Fruit fly (Drosophila melanogaster): Measurements from ENCODE around the gene Arpc3B.

The Arpc3B gene

DNA sequence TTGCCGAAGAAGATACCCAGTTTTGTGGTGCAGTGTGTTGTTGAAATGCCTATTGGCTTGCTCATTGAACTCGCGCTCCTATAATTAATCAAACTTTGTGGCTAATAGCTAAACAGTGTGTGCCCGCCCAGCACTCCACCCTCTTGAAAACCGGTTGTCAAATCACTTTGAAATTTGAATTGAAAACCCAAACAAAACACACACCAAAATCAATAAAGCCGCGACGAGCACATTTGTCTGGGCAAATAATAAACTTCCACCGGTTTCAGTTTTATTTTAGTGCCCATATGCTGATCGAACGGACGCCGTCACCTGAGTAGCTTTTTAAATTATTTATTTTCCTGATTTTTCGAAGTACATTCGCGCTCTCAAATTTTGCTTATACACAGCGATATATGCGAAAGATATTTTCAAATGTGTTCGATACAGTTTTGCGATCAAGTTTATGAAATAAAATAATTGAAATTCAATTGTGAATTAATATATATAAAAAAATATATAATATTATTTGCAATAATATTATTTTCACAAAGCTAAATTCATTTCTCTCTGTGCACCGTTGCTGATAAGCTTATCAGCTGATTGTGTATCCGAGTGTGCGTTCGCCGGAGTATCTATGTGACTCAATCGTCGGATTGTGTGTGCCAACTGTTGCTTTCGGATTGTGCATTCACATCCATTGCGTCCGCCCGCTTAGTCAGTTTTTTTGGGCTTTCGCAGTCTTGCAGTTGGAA is 24.2 kb upstream of the Arpc3B start (continued):
- TF ChIP-seq CG13424 (tag; optimal IDR thresholded peaks at IDR 0.05), result peak; percentile 82
- TF ChIP-seq onecut (GFP tag; IDR thresholded peaks at IDR 0.05), result peak; percentile 35
- peak; percentile 75 for TF ChIP-seq gcm (GFP tag; optimal IDR thresholded peaks at IDR 0.05)
- no peak; the same call in 1 of the 2 replicates for TF ChIP-seq CG10321 (GFP tag; IDR thresholded peaks at IDR 0.05)
- TF ChIP-seq CG9932 (GFP tag; IDR thresholded peaks at IDR 0.05), result no peak; the same call in none of the 2 replicates
- peak; percentile 60 for TF ChIP-seq CG9817 (tag; optimal IDR thresholded peaks at IDR 0.05)
- peak; percentile 93 for TF ChIP-seq gem (tag; optimal IDR thresholded peaks at IDR 0.05)
- TF ChIP-seq chif (GFP tag; optimal IDR thresholded peaks at IDR 0.05), result no peak
- TF ChIP-seq Atf6 (GFP tag; IDR thresholded peaks at IDR 0.05), result peak; percentile 70; the same call in 1 of the 2 replicates
- TF ChIP-seq usp (GFP tag; optimal IDR thresholded peaks at IDR 0.05), result no peak

DNA sequence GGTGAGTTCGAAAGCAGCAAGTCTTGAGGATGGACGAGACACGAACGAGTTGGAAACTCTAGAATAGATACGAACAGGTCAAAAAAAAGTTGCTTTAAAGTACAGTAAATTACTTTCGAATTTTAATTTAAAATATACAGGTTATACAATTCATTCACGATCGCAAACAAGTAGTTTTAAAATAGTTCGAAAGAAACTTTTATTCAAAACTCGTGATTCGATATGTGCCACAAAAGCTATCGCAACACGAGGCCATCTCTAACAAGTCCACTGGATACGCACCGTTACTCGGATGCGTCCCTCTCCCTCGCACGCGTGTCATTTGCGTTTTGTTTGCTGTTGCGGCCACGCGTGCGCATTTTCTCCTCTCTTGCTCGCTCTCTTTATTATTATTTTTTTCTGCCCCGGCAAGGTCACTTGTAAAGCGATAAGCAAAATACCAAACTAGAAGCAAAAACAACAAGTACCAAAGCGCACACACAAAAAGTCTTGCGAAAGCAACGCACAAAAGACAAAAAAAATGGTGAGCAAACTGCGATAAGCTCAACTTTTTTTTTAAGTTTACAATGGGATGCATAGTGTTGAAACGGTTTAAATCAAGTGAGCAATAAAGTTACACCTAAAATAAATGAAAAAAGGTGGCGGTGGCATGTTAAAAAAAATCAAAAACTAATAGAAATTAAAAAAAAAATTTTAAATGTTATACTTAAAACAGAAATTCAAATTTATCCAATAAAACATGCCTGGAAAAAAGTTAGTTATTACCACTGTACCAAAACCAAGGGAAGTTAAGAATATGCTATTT is 19.6 kb upstream of the Arpc3B start:
- TF ChIP-seq Mad (GFP tag; optimal IDR thresholded peaks at IDR 0.05), result peak; percentile 36
- TF ChIP-seq Fer1 (GFP tag; optimal IDR thresholded peaks at IDR 0.05), result peak; percentile 85
- peak; percentile 53 for TF ChIP-seq CG11247 (GFP tag; IDR thresholded peaks at IDR 0.05)
- peak; percentile 45 for TF ChIP-seq CG14667 (GFP tag; IDR thresholded peaks at IDR 0.05)
- no peak for TF ChIP-seq h (optimal IDR thresholded peaks at IDR 0.05)
- TF ChIP-seq Hand (GFP tag; optimal IDR thresholded peaks at IDR 0.05), result peak; percentile 58
- TF ChIP-seq CG2678 (tag; optimal IDR thresholded peaks at IDR 0.05), result peak; percentile 89
- no peak for TF ChIP-seq Bteb2 (GFP tag; optimal IDR thresholded peaks at IDR 0.05)
- TF ChIP-seq CG3407 (GFP tag; optimal IDR thresholded peaks at IDR 0.05), result no peak
- no peak for TF ChIP-seq croc (GFP tag; conservative IDR thresholded peaks at IDR 0.05)
- TF ChIP-seq Hey (tag; optimal IDR thresholded peaks at IDR 0.05), result no peak
- peak; percentile 23; the same call in 1 of the 2 replicates for TF ChIP-seq ham (GFP tag; IDR thresholded peaks at IDR 0.05)
- TF ChIP-seq trh (GFP tag; optimal IDR thresholded peaks at IDR 0.05), result peak; percentile 2
- peak; percentile 33 for TF ChIP-seq CG1602 (GFP tag; optimal IDR thresholded peaks at IDR 0.05)
- TF ChIP-seq unc-4 (GFP tag; IDR thresholded peaks at IDR 0.05; ENCODE audit: partially characterized antibody), result peak; percentile 87
- TF ChIP-seq CG6254 (GFP tag; optimal IDR thresholded peaks at IDR 0.05), result no peak
- TF ChIP-seq btn (GFP tag; optimal IDR thresholded peaks at IDR 0.05), result no peak
- no peak for TF ChIP-seq oc (tag; optimal IDR thresholded peaks at IDR 0.05)
- peak; percentile 72 for TF ChIP-seq HHEX (GFP tag; optimal IDR thresholded peaks at IDR 0.05)
- peak; percentile 50 for TF ChIP-seq CG6683 (GFP tag; optimal IDR thresholded peaks at IDR 0.05)
- TF ChIP-seq ase (GFP tag; IDR thresholded peaks at IDR 0.05), result peak; percentile 58; the same call in 1 of the 3 replicates
- 0 out of 2 replicates have a peak, but pooled peaks have one; percentile 7 for TF ChIP-seq MBD-R2 (GFP tag; IDR thresholded peaks at IDR 0.05)
- TF ChIP-seq CG2116 (GFP tag; optimal IDR thresholded peaks at IDR 0.05), result no peak
- no peak for TF ChIP-seq CG10959 (GFP tag; IDR thresholded peaks at IDR 0.05)
- no peak for TF ChIP-seq Camta (GFP tag; optimal IDR thresholded peaks at IDR 0.05)
- peak; percentile 85 for TF ChIP-seq Fer3 (tag; optimal IDR thresholded peaks at IDR 0.05)
- no peak for TF ChIP-seq tup (GFP tag; optimal IDR thresholded peaks at IDR 0.05)
- TF ChIP-seq dpn (GFP tag; optimal IDR thresholded peaks at IDR 0.05), result peak in 1 of 2 experiments; percentile 15
- TF ChIP-seq onecut (GFP tag; IDR thresholded peaks at IDR 0.05), result peak; percentile 36; the same call in 1 of the 2 replicates
- TF ChIP-seq CG16813 (GFP tag; IDR thresholded peaks at IDR 0.05; ENCODE audit: partially characterized antibody), result peak; percentile 94
- no peak; the same call in 1 of the 2 replicates for TF ChIP-seq rib (GFP tag; IDR thresholded peaks at IDR 0.05)
- TF ChIP-seq CG4424 (GFP tag; optimal IDR thresholded peaks at IDR 0.05), result peak; percentile 60
- TF ChIP-seq CG4360 (GFP tag; IDR thresholded peaks at IDR 0.05), result no peak
- peak; percentile 42 for TF ChIP-seq nom (GFP tag; optimal IDR thresholded peaks at IDR 0.05)
- peak; percentile 54 for TF ChIP-seq CoRest (tag; optimal IDR thresholded peaks at IDR 0.05)
- peak; percentile 60 for TF ChIP-seq caup (GFP tag; optimal IDR thresholded peaks at IDR 0.05; ENCODE audit: severe bottlenecking)
- TF ChIP-seq esg (GFP tag; conservative IDR thresholded peaks at IDR 0.05), result peak; percentile 71

All from whole organism, embryonic.